Worm (Caenorhabditis elegans) whole organism, L2 larva: ENCODE measurements around the gene F16G10.1.

Experiments
- C34F6.9 ChIP-seq: fragments of 150-350 bp; optimal IDR thresholded peaks from 2 replicates; lab custom pipeline; 2014; ENCODE audit warnings: missing biosample characterization, missing genetic modification characterization
- F13H6.1 ChIP-seq: sonication (generic microtip); optimal IDR thresholded peaks from 2 replicates; lab custom pipeline; 2016; ENCODE audit warnings: missing genetic modification characterization, missing compliant biosample characterization
- Y55F3AM.14 ChIP-seq: fragments of 200-800 bp; sonication (Bioruptor generic); optimal IDR thresholded peaks from 2 replicates; lab custom pipeline; 2018; ENCODE audit warnings: mild to moderate bottlenecking, missing genetic modification characterization, missing compliant biosample characterization
- ZK546.5 ChIP-seq: sonication (generic microtip); optimal IDR thresholded peaks from 2 replicates; lab custom pipeline; 2017; ENCODE audit warnings: missing biosample characterization, missing genetic modification characterization
- aly-2 ChIP-seq: fragments of 150-350 bp; optimal IDR thresholded peaks from 2 replicates; lab custom pipeline; 2014; ENCODE audit warnings: missing biosample characterization, missing genetic modification characterization
- ama-1 ChIP-seq: fragments of 150-350 bp; optimal IDR thresholded peaks from 2 replicates; lab custom pipeline; 2018; ENCODE audit warnings: inconsistent platforms
- blmp-1 ChIP-seq: sonication (generic microtip); optimal IDR thresholded peaks from 2 replicates; lab custom pipeline; 2017; ENCODE audit warnings: missing genetic modification characterization, mild to moderate bottlenecking, missing compliant biosample characterization, antibody characterized with exemption, moderate library complexity; ENCODE audit not compliant: insufficient read depth
- ceh-16 ChIP-seq: fragments of 150-350 bp; optimal IDR thresholded peaks from 2 replicates; lab custom pipeline; 2014; ENCODE audit warnings: missing biosample characterization, missing genetic modification characterization
- crh-2 ChIP-seq: sonication (generic microtip); optimal IDR thresholded peaks from 2 replicates; lab custom pipeline; 2017; ENCODE audit warnings: missing biosample characterization, missing genetic modification characterization
- dmd-4 ChIP-seq: sonication (generic microtip); optimal IDR thresholded peaks from 2 replicates; lab custom pipeline; 2017; ENCODE audit warnings: missing biosample characterization, missing genetic modification characterization
- egl-27 ChIP-seq: sonication (generic microtip); optimal IDR thresholded peaks from 3 replicates; lab custom pipeline; 2017; ENCODE audit warnings: missing biosample characterization, missing genetic modification reagents, missing genetic modification characterization
- elt-1 ChIP-seq: fragments of 150-350 bp; optimal IDR thresholded peaks from 2 replicates; lab custom pipeline; 2014; ENCODE audit warnings: missing biosample characterization, missing genetic modification characterization
- elt-3 ChIP-seq: sonication (generic microtip); optimal IDR thresholded peaks from 2 replicates; lab custom pipeline; 2017; ENCODE audit warnings: missing biosample characterization, missing genetic modification characterization
- fos-1 ChIP-seq: fragments of 150-350 bp; optimal IDR thresholded peaks from 2 replicates; lab custom pipeline; 2014; ENCODE audit warnings: missing biosample characterization, missing genetic modification characterization
- gmeb-1 ChIP-seq: fragments of 150-350 bp; optimal IDR thresholded peaks from 2 replicates; lab custom pipeline; 2014; ENCODE audit warnings: missing biosample characterization, missing genetic modification characterization
- lin-11 ChIP-seq: fragments of 150-350 bp; sonication (generic microtip); optimal IDR thresholded peaks from 2 replicates; lab custom pipeline; 2014; ENCODE audit warnings: missing biosample characterization, missing genetic modification characterization, inconsistent platforms, mixed read lengths
- lin-39 ChIP-seq: fragments of 150-350 bp; optimal IDR thresholded peaks from 2 replicates; lab custom pipeline; 2014; ENCODE audit warnings: missing biosample characterization, missing genetic modification reagents, missing genetic modification characterization
- lsy-2 ChIP-seq, 2 experiments: fragments of 150-350 bp in 1 of 2; sonication (generic microtip) in 1 of 2; optimal IDR thresholded peaks; 2 replicates each; lab custom pipeline; 2014 to 2017; ENCODE audit warnings: missing biosample characterization in 2 of 2, missing genetic modification characterization in 2 of 2
- mbf-1 ChIP-seq: sonication (generic microtip); optimal IDR thresholded peaks from 2 replicates; lab custom pipeline; 2017; ENCODE audit warnings: missing biosample characterization, missing genetic modification characterization
- mdl-1 ChIP-seq, 2 experiments: fragments of 150-350 bp in 1 of 2; sonication (generic microtip) in 1 of 2; optimal IDR thresholded peaks; 2 replicates each; lab custom pipeline; 2017; ENCODE audit warnings: missing biosample characterization in 2 of 2, missing genetic modification characterization in 2 of 2
- nhr-10 ChIP-seq: sonication (generic microtip); optimal IDR thresholded peaks from 2 replicates; lab custom pipeline; 2017; ENCODE audit warnings: missing biosample characterization, missing genetic modification characterization
- nhr-129 ChIP-seq: fragments of 150-350 bp; optimal IDR thresholded peaks from 2 replicates; lab custom pipeline; 2014; ENCODE audit warnings: missing biosample characterization, missing genetic modification characterization
- nhr-21 ChIP-seq: fragments of 150-350 bp; optimal IDR thresholded peaks from 2 replicates; lab custom pipeline; 2014; ENCODE audit warnings: missing biosample characterization, missing genetic modification characterization
- nhr-23 ChIP-seq: fragments of 150-350 bp; optimal IDR thresholded peaks from 2 replicates; lab custom pipeline; 2014; ENCODE audit warnings: missing biosample characterization, missing genetic modification reagents, missing genetic modification characterization
- nhr-25 ChIP-seq: fragments of 150-350 bp; sonication (generic microtip); optimal IDR thresholded peaks from 3 replicates; lab custom pipeline; 2014; ENCODE audit warnings: missing biosample characterization, missing genetic modification characterization
- nhr-6 ChIP-seq: fragments of 150-350 bp; optimal IDR thresholded peaks from 2 replicates; lab custom pipeline; 2014; ENCODE audit warnings: missing biosample characterization, missing genetic modification characterization
- nhr-77 ChIP-seq: fragments of 150-350 bp; optimal IDR thresholded peaks from 2 replicates; lab custom pipeline; 2014; ENCODE audit warnings: missing biosample characterization, missing genetic modification characterization
- peb-1 ChIP-seq: fragments of 150-350 bp; optimal IDR thresholded peaks from 2 replicates; lab custom pipeline; 2014; ENCODE audit warnings: missing biosample characterization, missing genetic modification characterization
- sem-4 ChIP-seq: fragments of 150-350 bp; optimal IDR thresholded peaks from 2 replicates; lab custom pipeline; 2014; ENCODE audit warnings: missing biosample characterization, missing genetic modification reagents, missing genetic modification characterization
- skn-1 ChIP-seq: sonication (generic microtip); optimal IDR thresholded peaks from 2 replicates; lab custom pipeline; 2017; ENCODE audit warnings: missing biosample characterization, missing genetic modification characterization
- sma-3 ChIP-seq: sonication (generic microtip); optimal IDR thresholded peaks from 2 replicates; lab custom pipeline; 2016; ENCODE audit warnings: missing genetic modification reagents, missing genetic modification characterization, missing compliant biosample characterization
- sma-9 ChIP-seq, 2 experiments: fragments of 150-350 bp in 1 of 2; sonication (generic microtip) in 1 of 2; optimal IDR thresholded peaks; 2 replicates each; lab custom pipeline; 2014 to 2016; ENCODE audit warnings: missing genetic modification characterization in 2 of 2, mild to moderate bottlenecking in 1 of 2, missing biosample characterization in 1 of 2, missing compliant biosample characterization in 1 of 2, missing genetic modification reagents in 1 of 2, moderate library complexity in 1 of 2
- snpc-4 ChIP-seq: fragments of 150-350 bp; optimal IDR thresholded peaks from 2 replicates; lab custom pipeline; 2014; ENCODE audit warnings: missing biosample characterization, missing genetic modification characterization
- unc-39 ChIP-seq: fragments of 150-350 bp; optimal IDR thresholded peaks from 2 replicates; lab custom pipeline; 2014; ENCODE audit warnings: missing biosample characterization, missing genetic modification characterization
- unc-55 ChIP-seq: fragments of 150-350 bp; sonication (generic microtip); optimal IDR thresholded peaks from 3 replicates; lab custom pipeline; 2014; ENCODE audit warnings: missing biosample characterization, missing genetic modification reagents, missing genetic modification characterization
- unc-62 ChIP-seq: fragments of 150-350 bp; optimal IDR thresholded peaks from 2 replicates; lab custom pipeline; 2014; ENCODE audit warnings: missing biosample characterization, missing genetic modification reagents, missing genetic modification characterization
- zag-1 ChIP-seq: fragments of 150-350 bp; optimal IDR thresholded peaks from 2 replicates; lab custom pipeline; 2014; ENCODE audit warnings: missing biosample characterization, missing genetic modification characterization
- ztf-1 ChIP-seq: fragments of 200-800 bp; sonication (Bioruptor generic); conservative IDR thresholded peaks from 2 replicates; pipeline ENCODE4 v1.3.6; 2022; ENCODE audit warnings: missing genetic modification characterization, missing compliant biosample characterization
- ztf-11 ChIP-seq: sonication (generic microtip); optimal IDR thresholded peaks from 2 replicates; lab custom pipeline; 2017; ENCODE audit warnings: missing biosample characterization, missing genetic modification characterization

F16G10.1 gene

ce11 chrII:2431972-2432371 is 27.9 kb downstream of the F16G10.1 start, which contains the start of gene ceh-86:
Gene ceh-86, minus strand, starts transcription at chrII:2432072.
- TF ChIP-seq mbf-1 (tag; lab: Kevin White, UChicago) (no peak), nhr-10 (tag; lab: Kevin White, UChicago) (no peak), lin-11 (no peak), blmp-1 (no peak), unc-39 (tag; lab: Kevin White, UChicago) (no peak), C34F6.9 (tag; lab: Kevin White, UChicago) (no peak), unc-62 (no peak), nhr-6 (tag; lab: Kevin White, UChicago) (no peak), dmd-4 (tag; lab: Kevin White, UChicago) (no peak), nhr-23 (no peak), gmeb-1 (no peak), zag-1 (tag; lab: Kevin White, UChicago) (no peak), sma-9 (GFP tag; optimal IDR thresholded peaks at IDR 0.05; lab: Kevin White, UChicago) (no peak), sma-9 (tag; optimal IDR thresholded peaks at IDR 0.05; lab: Kevin White, UChicago) (no peak), snpc-4 (tag; lab: Kevin White, UChicago) (no peak)

ce11 chrII:2435566-2435965 is 31.5 kb downstream of the F16G10.1 start:
- TF ChIP-seq nhr-77 (tag; lab: Kevin White, UChicago) (no peak), blmp-1 (peak; percentile 73)

- TF ChIP-seq ztf-1 (no peak), nhr-6 (tag; lab: Kevin White, UChicago) (no peak), nhr-23 (no peak), ama-1 (lab: Kevin White, UChicago) (no peak), ceh-16 (tag; lab: Kevin White, UChicago) (peak; percentile 97), egl-27 (tag; lab: Kevin White, UChicago) (no peak), elt-1 (tag; lab: Kevin White, UChicago) (peak; percentile 7)
Measured at ce11 chrII:2436757-2437156, 32.7 kb downstream of the F16G10.1 start.

DNA sequence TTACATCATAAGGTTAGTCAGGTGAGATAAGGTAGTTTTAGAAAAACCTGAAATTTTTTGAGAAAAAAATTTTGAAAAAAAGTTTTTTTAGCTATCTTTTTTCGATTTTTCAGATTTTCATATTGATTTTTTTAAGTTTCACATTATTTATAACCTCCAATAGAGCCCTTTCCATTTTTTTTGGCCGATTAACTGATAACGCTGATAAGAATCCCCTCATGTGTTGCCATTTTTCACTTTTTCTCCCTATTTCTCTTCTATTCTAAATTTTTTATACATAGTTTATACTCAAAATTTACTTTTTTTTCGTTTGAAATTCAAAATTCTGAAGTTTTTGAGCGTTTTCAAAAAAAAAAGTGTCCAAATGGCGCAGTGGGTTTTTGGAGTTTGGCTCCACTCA is 34.1 kb downstream of the F16G10.1 start:
- TF ChIP-seq fos-1 (tag; lab: Kevin White, UChicago), result peak; percentile 21
- no peak for TF ChIP-seq F13H6.1

DNA sequence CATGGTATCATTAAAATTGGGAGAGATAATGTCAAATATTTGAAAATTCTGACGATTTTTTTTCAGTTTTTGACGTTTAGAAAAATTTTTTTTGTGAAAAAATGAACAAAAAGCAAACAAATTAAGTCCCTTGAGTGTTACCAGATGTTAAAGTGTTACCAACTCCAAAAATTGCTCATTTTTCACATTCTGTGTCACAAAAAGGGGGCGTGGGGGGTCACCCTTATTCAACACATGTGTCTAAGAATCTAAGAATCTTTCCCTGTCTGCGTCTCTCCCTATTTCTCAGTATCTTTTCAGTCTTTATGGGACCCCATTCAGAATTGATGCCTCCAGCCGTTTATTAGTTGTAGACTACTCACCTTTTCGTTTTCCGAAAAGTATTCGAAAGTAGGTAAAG is 34.9 kb downstream of the F16G10.1 start:
- TF ChIP-seq F13H6.1 (no peak), skn-1 (tag; lab: Kevin White, UChicago) (no peak), lin-39 (tag; lab: Kevin White, UChicago) (no peak)

ce11 chrII:2440312-2440711 is 36.2 kb downstream of the F16G10.1 start:
- no peak for TF ChIP-seq nhr-23
- no peak for TF ChIP-seq ZK546.5
- TF ChIP-seq nhr-129 (tag; lab: Kevin White, UChicago), result no peak
- no peak for TF ChIP-seq sem-4 (tag; lab: Kevin White, UChicago)
- TF ChIP-seq gmeb-1, result no peak
- no peak for TF ChIP-seq fos-1 (tag; lab: Kevin White, UChicago)
- no peak for TF ChIP-seq ceh-16 (tag; lab: Kevin White, UChicago)

DNA sequence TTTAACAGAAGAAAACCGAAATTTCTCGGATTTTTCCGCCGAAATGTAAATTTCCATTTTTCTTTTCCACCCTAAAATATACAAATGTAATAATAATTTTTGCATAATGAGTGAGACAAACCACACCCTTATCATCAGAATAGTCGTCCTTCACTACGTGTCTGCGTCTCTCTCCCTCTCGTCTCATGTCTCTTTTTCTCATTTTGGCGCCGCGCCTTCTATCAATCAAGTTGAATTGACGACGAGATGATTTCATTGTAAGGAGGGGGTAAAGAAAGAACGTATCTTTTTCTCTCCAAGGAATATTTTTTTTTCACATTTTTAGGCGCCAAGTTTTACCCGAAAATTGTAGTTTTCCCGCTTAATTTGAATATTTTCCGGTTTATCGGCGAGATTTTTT is 38.2 kb downstream of the F16G10.1 start:
- TF ChIP-seq lin-11 (no peak), nhr-25 (tag; lab: Kevin White, UChicago) (peak; percentile 33), F13H6.1 (no peak), unc-62 (no peak), fos-1 (tag; lab: Kevin White, UChicago) (peak; percentile 31), sem-4 (tag; lab: Kevin White, UChicago) (no peak), C34F6.9 (tag; lab: Kevin White, UChicago) (peak; percentile 13), ztf-11 (tag; lab: Kevin White, UChicago) (no peak), mdl-1 (tag; optimal IDR thresholded peaks at IDR 0.05; lab: Kevin White, UChicago) (no peak), unc-55 (GFP tag; lab: Kevin White, UChicago) (no peak), sma-9 (GFP tag; optimal IDR thresholded peaks at IDR 0.05; lab: Kevin White, UChicago) (peak; percentile 89), sma-9 (tag; optimal IDR thresholded peaks at IDR 0.05; lab: Kevin White, UChicago) (no peak), lsy-2 (tag; optimal IDR thresholded peaks at IDR 0.05; lab: Kevin White, UChicago) (no peak), gmeb-1 (no peak), ceh-16 (tag; lab: Kevin White, UChicago) (peak; percentile 23), nhr-23 (no peak), Y55F3AM.14 (GFP tag; lab: Kevin White, UChicago) (no peak), skn-1 (tag; lab: Kevin White, UChicago) (no peak), peb-1 (tag; lab: Kevin White, UChicago) (no peak), elt-3 (no peak), ama-1 (lab: Kevin White, UChicago) (no peak), zag-1 (tag; lab: Kevin White, UChicago) (no peak), blmp-1 (no peak), nhr-10 (tag; lab: Kevin White, UChicago) (no peak), nhr-77 (tag; lab: Kevin White, UChicago) (no peak), mbf-1 (tag; lab: Kevin White, UChicago) (no peak), aly-2 (tag; lab: Kevin White, UChicago) (no peak), nhr-21 (tag; lab: Kevin White, UChicago) (no peak), crh-2 (peak; percentile 36), nhr-6 (tag; lab: Kevin White, UChicago) (no peak), sma-3 (peak; percentile 78)
